Worm (Caenorhabditis elegans) whole organism, L1 larva: ENCODE data around the gene hmg-4.

Experiments used
- ama-1 ChIP-seq: fragments of 150-350 bp; optimal IDR thresholded peaks from 2 replicates; lab custom pipeline; 2014
- ces-1 ChIP-seq: fragments of 150-350 bp; optimal IDR thresholded peaks from 2 replicates; lab custom pipeline; 2014; ENCODE audit warnings: missing biosample characterization, missing genetic modification reagents, missing genetic modification characterization
- elt-2 ChIP-seq: sonication (generic microtip); optimal IDR thresholded peaks from 2 replicates; lab custom pipeline; 2016; ENCODE audit warnings: missing genetic modification characterization, mild to moderate bottlenecking, inconsistent platforms, missing compliant biosample characterization, missing genetic modification reagents
- fkh-4 ChIP-seq: sonication (generic microtip); optimal IDR thresholded peaks from 2 replicates; lab custom pipeline; 2016; ENCODE audit warnings: missing compliant biosample characterization, missing genetic modification characterization, borderline replicate concordance
- lin-13 ChIP-seq: fragments of 150-350 bp; optimal IDR thresholded peaks from 2 replicates; lab custom pipeline; 2014; ENCODE audit warnings: missing biosample characterization, missing genetic modification reagents, missing genetic modification characterization
- mdl-1 ChIP-seq, 2 experiments: fragments of 150-350 bp; optimal IDR thresholded peaks; 2 replicates each; lab custom pipeline; 2014 to 2017; ENCODE audit warnings: missing biosample characterization in 2 of 2, missing genetic modification characterization in 2 of 2, inconsistent platforms in 1 of 2
- nhr-84 ChIP-seq: sonication (generic microtip); optimal IDR thresholded peaks from 2 replicates; lab custom pipeline; 2017; ENCODE audit warnings: missing biosample characterization, missing genetic modification characterization
- tbx-2 ChIP-seq: sonication (generic microtip); optimal IDR thresholded peaks from 2 replicates; lab custom pipeline; 2016; ENCODE audit warnings: missing genetic modification characterization, missing compliant biosample characterization

DNA sequence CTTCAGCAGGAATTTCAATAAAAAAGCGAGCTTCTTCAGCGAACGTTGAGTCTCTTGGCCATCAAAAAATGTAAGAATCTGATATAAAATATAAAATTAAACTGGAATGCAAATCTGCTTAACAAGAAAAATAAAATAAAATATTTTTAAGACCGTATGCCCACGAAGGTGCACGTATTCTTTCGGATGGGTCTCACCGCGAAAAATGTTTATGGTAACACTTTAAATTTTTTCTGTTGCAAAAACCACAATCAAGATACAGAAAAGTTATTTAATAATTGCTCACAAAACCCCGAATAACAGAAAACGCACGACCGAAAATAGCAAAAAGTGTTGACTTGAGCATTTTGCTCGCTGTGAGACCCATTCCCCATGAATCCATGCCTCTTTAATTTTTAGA is 42.3 kb downstream of the hmg-4 start:
- TF ChIP-seq mdl-1 (tag; optimal IDR thresholded peaks at IDR 0.05; lab: Kevin White, UChicago), result no peak
- no peak for TF ChIP-seq nhr-84 (tag; lab: Kevin White, UChicago)
- TF ChIP-seq ama-1 (lab: Kevin White, UChicago), result no peak
- no peak for TF ChIP-seq tbx-2 (tag; lab: Kevin White, UChicago)
- TF ChIP-seq fkh-4 (tag; lab: Kevin White, UChicago), result no peak
- no peak for TF ChIP-seq elt-2
- TF ChIP-seq lin-13 (GFP tag; lab: Kevin White, UChicago), result no peak
- TF ChIP-seq ces-1 (GFP tag; lab: Kevin White, UChicago), result no peak
